Worm (Caenorhabditis elegans) whole organism, L3 larva: Measurements from ENCODE around the gene mat-2.

Experiments used
- R02D3.7 ChIP-seq: fragments of 150-350 bp; optimal IDR thresholded peaks from 2 replicates; lab custom pipeline; 2014; ENCODE audit warnings: missing biosample characterization, missing genetic modification characterization
- ZK546.5 ChIP-seq: sonication (generic microtip); optimal IDR thresholded peaks from 2 replicates; lab custom pipeline; 2017; ENCODE audit warnings: missing biosample characterization, missing genetic modification characterization
- ama-1 ChIP-seq: fragments of 150-350 bp; optimal IDR thresholded peaks from 2 replicates; lab custom pipeline; 2018
- ceh-16 ChIP-seq: sonication (generic microtip); optimal IDR thresholded peaks from 2 replicates; lab custom pipeline; 2017; ENCODE audit warnings: missing biosample characterization, missing genetic modification characterization
- ceh-28 ChIP-seq: fragments of 150-350 bp; optimal IDR thresholded peaks from 2 replicates; lab custom pipeline; 2014; ENCODE audit warnings: missing biosample characterization, missing genetic modification reagents, missing genetic modification characterization
- ceh-82 ChIP-seq: fragments of 150-350 bp; optimal IDR thresholded peaks from 2 replicates; lab custom pipeline; 2014; ENCODE audit warnings: missing biosample characterization, missing genetic modification characterization
- ceh-9 ChIP-seq: sonication (generic microtip); optimal IDR thresholded peaks from 2 replicates; lab custom pipeline; 2018; ENCODE audit warnings: missing biosample characterization, missing genetic modification characterization
- daf-12 ChIP-seq: fragments of 150-350 bp; optimal IDR thresholded peaks from 2 replicates; lab custom pipeline; 2014; ENCODE audit warnings: missing biosample characterization, missing genetic modification reagents, missing genetic modification characterization
- egl-27 ChIP-seq: sonication (generic microtip); optimal IDR thresholded peaks from 4 replicates; lab custom pipeline; 2017; ENCODE audit warnings: missing biosample characterization, missing genetic modification reagents, missing genetic modification characterization
- egl-5 ChIP-seq: fragments of 150-350 bp; optimal IDR thresholded peaks from 2 replicates; lab custom pipeline; 2017; ENCODE audit warnings: missing biosample characterization, missing genetic modification reagents, missing genetic modification characterization, inconsistent platforms
- elt-1 ChIP-seq: fragments of 150-350 bp; optimal IDR thresholded peaks from 2 replicates; lab custom pipeline; 2014; ENCODE audit warnings: missing biosample characterization, missing genetic modification characterization
- elt-2 ChIP-seq: sonication (generic microtip); optimal IDR thresholded peaks from 2 replicates; lab custom pipeline; 2016; ENCODE audit warnings: missing genetic modification reagents, mild to moderate bottlenecking, missing genetic modification characterization, missing compliant biosample characterization
- elt-3 ChIP-seq, 3 experiments: fragments of 150-350 bp in 1 of 3; sonication (generic microtip) in 2 of 3; optimal IDR thresholded peaks; 2 replicates in 2 of 3; 4 replicates in 1 of 3; lab custom pipeline; 2014 to 2017; ENCODE audit warnings: missing biosample characterization in 3 of 3, missing genetic modification characterization in 3 of 3
- eor-1 ChIP-seq, 2 experiments: fragments of 150-350 bp; optimal IDR thresholded peaks; 2 replicates each; lab custom pipeline; 2014 to 2018; ENCODE audit warnings: missing biosample characterization in 2 of 2, missing genetic modification characterization in 2 of 2
- fkh-10 ChIP-seq: sonication (generic microtip); optimal IDR thresholded peaks from 2 replicates; lab custom pipeline; 2017; ENCODE audit warnings: missing biosample characterization, missing genetic modification reagents, missing genetic modification characterization
- fkh-2 ChIP-seq: fragments of 150-350 bp; optimal IDR thresholded peaks from 2 replicates; lab custom pipeline; 2014; ENCODE audit warnings: missing biosample characterization, missing genetic modification reagents, missing genetic modification characterization
- fos-1 ChIP-seq: fragments of 150-350 bp; optimal IDR thresholded peaks from 2 replicates; lab custom pipeline; 2014; ENCODE audit warnings: missing biosample characterization, missing genetic modification characterization
- hmg-11 ChIP-seq: sonication (generic microtip); optimal IDR thresholded peaks from 2 replicates; lab custom pipeline; 2016; ENCODE audit warnings: missing genetic modification characterization, missing compliant biosample characterization
- jun-1 ChIP-seq: fragments of 150-350 bp; optimal IDR thresholded peaks from 2 replicates; lab custom pipeline; 2014; ENCODE audit warnings: missing biosample characterization, missing genetic modification reagents, missing genetic modification characterization
- lin-15B ChIP-seq: fragments of 150-350 bp; optimal IDR thresholded peaks from 2 replicates; lab custom pipeline; 2014; ENCODE audit warnings: missing biosample characterization, missing genetic modification characterization
- lin-39 ChIP-seq: fragments of 150-350 bp; optimal IDR thresholded peaks from 2 replicates; lab custom pipeline; 2018; ENCODE audit warnings: missing biosample characterization, missing genetic modification reagents, missing genetic modification characterization
- lsy-12 ChIP-seq: sonication (generic microtip); optimal IDR thresholded peaks from 2 replicates; lab custom pipeline; 2016; ENCODE audit warnings: mild to moderate bottlenecking, missing genetic modification characterization, missing compliant biosample characterization
- mdl-1 ChIP-seq: fragments of 150-350 bp; optimal IDR thresholded peaks from 2 replicates; lab custom pipeline; 2014; ENCODE audit warnings: missing biosample characterization, missing genetic modification characterization
- mml-1 ChIP-seq: fragments of 150-350 bp; sonication (generic microtip); optimal IDR thresholded peaks from 3 replicates; lab custom pipeline; 2014; ENCODE audit warnings: missing biosample characterization, missing genetic modification characterization
- nfya-1 ChIP-seq: sonication (generic microtip); optimal IDR thresholded peaks from 2 replicates; lab custom pipeline; 2017; ENCODE audit warnings: missing genetic modification characterization, mild to moderate bottlenecking, missing compliant biosample characterization, antibody characterized with exemption, moderate library complexity; ENCODE audit not compliant: insufficient read depth
- nhr-11 ChIP-seq: fragments of 150-350 bp; optimal IDR thresholded peaks from 2 replicates; lab custom pipeline; 2014; ENCODE audit warnings: missing biosample characterization, missing genetic modification characterization
- nhr-23 ChIP-seq: fragments of 150-350 bp; optimal IDR thresholded peaks from 2 replicates; lab custom pipeline; 2014; ENCODE audit warnings: missing biosample characterization, missing genetic modification reagents, missing genetic modification characterization
- nhr-237 ChIP-seq: fragments of 150-350 bp; optimal IDR thresholded peaks from 2 replicates; lab custom pipeline; 2014; ENCODE audit warnings: missing biosample characterization, missing genetic modification characterization
- nhr-25 ChIP-seq: sonication (generic microtip); optimal IDR thresholded peaks from 2 replicates; lab custom pipeline; 2017; ENCODE audit warnings: missing biosample characterization, missing genetic modification characterization
- nhr-28 ChIP-seq: fragments of 150-350 bp; optimal IDR thresholded peaks from 2 replicates; lab custom pipeline; 2014; ENCODE audit warnings: missing biosample characterization, missing genetic modification characterization
- nhr-43 ChIP-seq: sonication (generic microtip); optimal IDR thresholded peaks from 2 replicates; lab custom pipeline; 2016; ENCODE audit warnings: mild to moderate bottlenecking, missing genetic modification characterization, missing compliant biosample characterization; ENCODE audit not compliant: poor library complexity, severe bottlenecking
- nhr-67 ChIP-seq: fragments of 150-350 bp; optimal IDR thresholded peaks from 2 replicates; lab custom pipeline; 2014; ENCODE audit warnings: missing biosample characterization, missing genetic modification characterization
- nhr-76 ChIP-seq: fragments of 150-350 bp; sonication (generic microtip); optimal IDR thresholded peaks from 5 replicates; lab custom pipeline; 2014; ENCODE audit warnings: missing biosample characterization, missing genetic modification characterization
- nhr-77 ChIP-seq: fragments of 150-350 bp; optimal IDR thresholded peaks from 2 replicates; lab custom pipeline; 2014; ENCODE audit warnings: missing biosample characterization, missing genetic modification characterization
- pha-4 ChIP-seq: fragments of 150-350 bp; optimal IDR thresholded peaks from 2 replicates; lab custom pipeline; 2014; ENCODE audit warnings: missing biosample characterization, missing genetic modification reagents, missing genetic modification characterization
- pqm-1 ChIP-seq: fragments of 150-350 bp; optimal IDR thresholded peaks from 2 replicates; lab custom pipeline; 2017; ENCODE audit warnings: missing biosample characterization, missing genetic modification characterization, inconsistent platforms
- sea-2 ChIP-seq: fragments of 150-350 bp; sonication (generic microtip); optimal IDR thresholded peaks from 4 replicates; lab custom pipeline; 2014; ENCODE audit warnings: missing biosample characterization, missing genetic modification reagents, missing genetic modification characterization
- skn-1 ChIP-seq: fragments of 150-350 bp; optimal IDR thresholded peaks from 2 replicates; lab custom pipeline; 2014; ENCODE audit warnings: missing biosample characterization, missing genetic modification characterization
- snpc-4 ChIP-seq: fragments of 150-350 bp; optimal IDR thresholded peaks from 2 replicates; lab custom pipeline; 2014; ENCODE audit warnings: missing biosample characterization, missing genetic modification characterization
- tbx-2 ChIP-seq: sonication (generic microtip); optimal IDR thresholded peaks from 2 replicates; lab custom pipeline; 2016; ENCODE audit warnings: mild to moderate bottlenecking, missing genetic modification characterization, missing compliant biosample characterization
- unc-39 ChIP-seq: sonication (generic microtip); optimal IDR thresholded peaks from 4 replicates; lab custom pipeline; 2017; ENCODE audit warnings: missing biosample characterization, missing genetic modification characterization
- unc-62 ChIP-seq: fragments of 150-350 bp; sonication (generic microtip); optimal IDR thresholded peaks from 4 replicates; lab custom pipeline; 2014; ENCODE audit warnings: missing biosample characterization, missing genetic modification reagents, missing genetic modification characterization
- zag-1 ChIP-seq: fragments of 150-350 bp; optimal IDR thresholded peaks from 2 replicates; lab custom pipeline; 2014; ENCODE audit warnings: missing biosample characterization, missing genetic modification characterization
- ztf-11 ChIP-seq: fragments of 150-350 bp; optimal IDR thresholded peaks from 2 replicates; lab custom pipeline; 2014; ENCODE audit warnings: missing biosample characterization, missing genetic modification characterization
- ztf-4 ChIP-seq: fragments of 150-350 bp; optimal IDR thresholded peaks from 2 replicates; lab custom pipeline; 2014; ENCODE audit warnings: missing biosample characterization, missing genetic modification characterization

mat-2 gene

ce11 chrII:11128989-11129388, 16.5 kb downstream of the mat-2 start, which contains the start of gene F40F8.3:
F40F8.3 (plus strand) TSS chrII:11129289.
- TF ChIP-seq ztf-4 (no peak), nhr-76 (no peak), nhr-28 (tag; lab: Kevin White, UChicago) (no peak), nfya-1 (tag; lab: Kevin White, UChicago) (no peak), jun-1 (tag; lab: Kevin White, UChicago) (no peak), pha-4 (tag; lab: Kevin White, UChicago) (no peak), eor-1 (tag; optimal IDR thresholded peaks at IDR 0.05; lab: Kevin White, UChicago) (no peak), egl-5 (tag; lab: Kevin White, UChicago) (no peak), lin-15B (tag; lab: Kevin White, UChicago) (no peak), nhr-237 (tag; lab: Kevin White, UChicago) (no peak), nhr-11 (tag; lab: Kevin White, UChicago) (no peak), nhr-23 (tag; lab: Kevin White, UChicago) (no peak), pqm-1 (no peak), fkh-10 (no peak), lin-39 (tag; lab: Kevin White, UChicago) (no peak), skn-1 (tag; lab: Kevin White, UChicago) (no peak), elt-2 (no peak), ceh-28 (tag; lab: Kevin White, UChicago) (no peak), zag-1 (tag; lab: Kevin White, UChicago) (no peak)

ce11 chrII:11129517-11129916, 17.0 kb downstream of the mat-2 start, which contains the start of gene F40F8.12:
F40F8.12 (plus strand) TSS chrII:11129817.
- TF ChIP-seq pqm-1 (no peak), ceh-9 (no peak), unc-39 (tag; lab: Kevin White, UChicago) (no peak), egl-27 (tag; lab: Kevin White, UChicago) (no peak), nhr-43 (tag; lab: Kevin White, UChicago) (no peak), ceh-16 (tag; lab: Kevin White, UChicago) (no peak), fkh-10 (no peak), daf-12 (no peak), nhr-76 (no peak), nfya-1 (tag; lab: Kevin White, UChicago) (no peak), unc-62 (GFP tag; lab: Kevin White, UChicago) (no peak), nhr-11 (tag; lab: Kevin White, UChicago) (no peak), ama-1 (no peak), sea-2 (GFP tag; lab: Kevin White, UChicago) (no peak), egl-5 (tag; lab: Kevin White, UChicago) (no peak), elt-2 (no peak), skn-1 (tag; lab: Kevin White, UChicago) (no peak)

- TF ChIP-seq ZK546.5 (tag; lab: Kevin White, UChicago) (no peak), nhr-28 (tag; lab: Kevin White, UChicago) (no peak), ama-1 (no peak), ceh-16 (tag; lab: Kevin White, UChicago) (no peak), lin-39 (tag; lab: Kevin White, UChicago) (no peak), fos-1 (tag; lab: Kevin White, UChicago) (no peak), fkh-10 (no peak), ceh-82 (tag; lab: Kevin White, UChicago) (no peak), nfya-1 (tag; lab: Kevin White, UChicago) (peak; percentile 54), nhr-23 (tag; lab: Kevin White, UChicago) (peak; percentile 53), unc-62 (GFP tag; lab: Kevin White, UChicago) (no peak), hmg-11 (tag; lab: Kevin White, UChicago) (peak; percentile 15), nhr-237 (tag; lab: Kevin White, UChicago) (no peak), jun-1 (tag; lab: Kevin White, UChicago) (no peak), mml-1 (tag; lab: Kevin White, UChicago) (no peak), elt-2 (peak; percentile 18), tbx-2 (tag; lab: Kevin White, UChicago) (no peak), eor-1 (tag; optimal IDR thresholded peaks at IDR 0.05; lab: Kevin White, UChicago) (no peak), zag-1 (tag; lab: Kevin White, UChicago) (no peak), sea-2 (GFP tag; lab: Kevin White, UChicago) (no peak), skn-1 (tag; lab: Kevin White, UChicago) (no peak), nhr-76 (no peak), ztf-11 (no peak), nhr-25 (no peak), nhr-43 (tag; lab: Kevin White, UChicago) (no peak), mdl-1 (tag; lab: Kevin White, UChicago) (no peak), R02D3.7 (no peak), nhr-77 (no peak), ceh-28 (tag; lab: Kevin White, UChicago) (no peak), nhr-67 (tag; lab: Kevin White, UChicago) (no peak), elt-1 (no peak), ztf-4 (no peak), nhr-11 (tag; lab: Kevin White, UChicago) (no peak), elt-3 (tag; optimal IDR thresholded peaks at IDR 0.05; lab: Kevin White, UChicago) (no peak), pqm-1 (no peak), egl-27 (tag; lab: Kevin White, UChicago) (no peak), lin-15B (tag; lab: Kevin White, UChicago) (peak; percentile 47), egl-5 (tag; lab: Kevin White, UChicago) (no peak), snpc-4 (tag; lab: Kevin White, UChicago) (peak; percentile 8), fkh-2 (tag; lab: Kevin White, UChicago) (no peak), lsy-12 (tag; lab: Kevin White, UChicago) (no peak), pha-4 (tag; lab: Kevin White, UChicago) (peak; percentile 31), unc-39 (tag; lab: Kevin White, UChicago) (no peak)
Measured at ce11 chrII:11132542-11132941, 20.0 kb downstream of the mat-2 start, which contains the start of gene F40F8.11. F40F8.11 (minus strand) TSS chrII:11132590.
